Fruit fly (Drosophila melanogaster) whole organism, adult: ENCODE results near the gene Sb.

ENCODE experiments used
- CG11617 ChIP-seq: fragments of 200-800 bp; sonication (Bioruptor generic); optimal IDR thresholded peaks from 2 replicates; lab custom pipeline; 2017; ENCODE audit warnings: mild to moderate bottlenecking, missing biosample characterization, missing genetic modification reagents, missing genetic modification characterization
- CG14711 ChIP-seq: fragments of 200-800 bp; sonication (Bioruptor generic); optimal IDR thresholded peaks from 2 replicates; lab custom pipeline; 2018; ENCODE audit warnings: missing biosample characterization, mild to moderate bottlenecking, missing genetic modification characterization, moderate library complexity
- CG1620 ChIP-seq: fragments of 200-800 bp; sonication (Bioruptor generic); optimal IDR thresholded peaks from 2 replicates; lab custom pipeline; 2016; ENCODE audit warnings: missing biosample characterization, missing genetic modification characterization
- CG33017 ChIP-seq: fragments of 200-800 bp; sonication (Bioruptor generic); optimal IDR thresholded peaks from 2 replicates; lab custom pipeline; 2018; ENCODE audit warnings: missing biosample characterization, mild to moderate bottlenecking, missing genetic modification characterization, moderate library complexity
- CG5204 ChIP-seq: fragments of 200-800 bp; sonication (Bioruptor generic); optimal IDR thresholded peaks from 2 replicates; lab custom pipeline; 2016; ENCODE audit warnings: missing biosample characterization, missing genetic modification characterization
- CG7045 ChIP-seq: fragments of 200-800 bp; sonication (Bioruptor generic); optimal IDR thresholded peaks from 2 replicates; lab custom pipeline; 2017; ENCODE audit warnings: missing biosample characterization, mild to moderate bottlenecking, missing genetic modification characterization
- Mnt ChIP-seq: fragments of 200-800 bp; sonication (Bioruptor generic); optimal IDR thresholded peaks from 2 replicates; lab custom pipeline; 2016; ENCODE audit warnings: missing biosample characterization, mild to moderate bottlenecking, missing genetic modification characterization
- bab1 ChIP-seq: fragments of 200-800 bp; sonication (Bioruptor generic); optimal IDR thresholded peaks from 3 replicates; lab custom pipeline; 2019; ENCODE audit warnings: missing biosample characterization, mild to moderate bottlenecking, missing genetic modification characterization, moderate library complexity
- cic ChIP-seq: fragments of 200-800 bp; sonication (Bioruptor generic); optimal IDR thresholded peaks from 2 replicates; lab custom pipeline; 2017; ENCODE audit warnings: missing biosample characterization, mild to moderate bottlenecking, missing genetic modification characterization, moderate library complexity
- cnc ChIP-seq, 2 experiments: fragments of >200 bp; optimal IDR thresholded peaks; 2 replicates each; lab custom pipeline; 2017
- tj ChIP-seq: fragments of 200-800 bp; sonication (Bioruptor generic); optimal IDR thresholded peaks from 3 replicates; lab custom pipeline; 2017; ENCODE audit warnings: missing biosample characterization, mild to moderate bottlenecking, missing genetic modification characterization, moderate library complexity

DNA sequence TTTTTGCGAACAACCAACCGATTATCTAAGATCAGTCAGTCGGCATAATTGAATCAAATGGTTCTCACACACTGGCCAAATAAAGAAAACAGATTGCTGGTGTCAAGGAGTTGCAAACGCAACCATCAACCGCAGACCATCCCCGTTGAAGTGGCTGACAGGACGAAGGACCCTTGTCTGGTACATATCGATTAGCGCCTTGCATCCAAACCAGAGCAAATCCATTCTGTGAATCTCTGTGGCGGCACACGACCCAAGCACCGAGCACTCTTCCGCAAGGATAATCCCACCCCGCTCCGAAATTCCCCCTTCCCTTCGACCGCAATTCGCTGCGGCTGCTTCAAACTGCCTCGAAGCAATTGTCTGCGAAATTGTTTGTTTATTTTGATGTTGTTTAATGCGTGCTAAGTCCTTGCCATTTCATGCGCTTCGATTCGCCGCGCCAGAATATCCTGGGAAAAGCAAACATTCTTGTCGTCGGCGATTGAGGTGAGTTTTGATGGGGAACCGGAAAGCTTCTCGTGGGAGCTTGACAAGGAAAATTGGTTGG lies 37.5 kb downstream of the Sb start:
- TF ChIP-seq cic (GFP tag; lab: Kevin White, UChicago) (no peak), CG14711 (tag; lab: Kevin White, UChicago) (no peak), Mnt (GFP tag; lab: Kevin White, UChicago) (no peak), CG11617 (GFP tag; lab: Kevin White, UChicago) (no peak), CG33017 (no peak), CG1620 (GFP tag; lab: Kevin White, UChicago) (no peak), cnc (optimal IDR thresholded peaks at IDR 0.05; lab: Kevin White, UChicago) (no peak), bab1 (no peak), CG5204 (GFP tag; lab: Kevin White, UChicago) (no peak), CG7045 (GFP tag; lab: Kevin White, UChicago) (no peak), tj (no peak)
